Fruit fly (Drosophila melanogaster) whole organism, prepupa: ENCODE data around the gene Cp16.

ENCODE experiments used
- Blimp-1 ChIP-seq: fragments of 200-800 bp; sonication (Bioruptor generic); optimal IDR thresholded peaks from 3 replicates; lab custom pipeline; 2017; ENCODE audit warnings: missing biosample characterization, missing genetic modification characterization, mild to moderate bottlenecking, moderate library complexity, missing genetic modification reagents
- CG10631 ChIP-seq: fragments of 200-800 bp; sonication (Bioruptor generic); optimal IDR thresholded peaks from 2 replicates; lab custom pipeline; 2016; ENCODE audit warnings: missing biosample characterization, missing genetic modification characterization
- CG11294 ChIP-seq: fragments of 200-800 bp; sonication (Bioruptor generic); IDR thresholded peaks from 2 replicates; pipeline ENCODE4 v1.3.6; 2022; ENCODE audit warnings: missing biosample characterization, missing genetic modification characterization
- CG11762 ChIP-seq: fragments of 200-800 bp; sonication (Bioruptor generic); optimal IDR thresholded peaks from 3 replicates; lab custom pipeline; 2016; ENCODE audit warnings: missing biosample characterization, missing genetic modification characterization; ENCODE audit not compliant: insufficient read depth
- CG16779 ChIP-seq: fragments of 200-800 bp; sonication (Bioruptor generic); optimal IDR thresholded peaks from 3 replicates; lab custom pipeline; 2017; ENCODE audit warnings: missing biosample characterization, mild to moderate bottlenecking, missing genetic modification characterization
- CG3032 ChIP-seq: fragments of 200-800 bp; optimal IDR thresholded peaks from 2 replicates; lab custom pipeline; 2019; ENCODE audit warnings: missing biosample characterization, mild to moderate bottlenecking, missing genetic modification characterization, moderate library complexity
- CG31627 ChIP-seq: fragments of 200-800 bp; sonication (Bioruptor generic); optimal IDR thresholded peaks from 3 replicates; lab custom pipeline; 2016; ENCODE audit warnings: missing biosample characterization, missing genetic modification characterization
- CG32006 ChIP-seq: fragments of 200-800 bp; sonication (Bioruptor generic); optimal IDR thresholded peaks from 3 replicates; lab custom pipeline; 2017; ENCODE audit warnings: missing biosample characterization, mild to moderate bottlenecking, missing genetic modification characterization
- CG34406 ChIP-seq: fragments of 200-800 bp; sonication (Bioruptor generic); optimal IDR thresholded peaks from 3 replicates; lab custom pipeline; 2016; ENCODE audit warnings: missing biosample characterization, missing genetic modification characterization
- CG3919 ChIP-seq: fragments of 200-800 bp; sonication (Bioruptor generic); optimal IDR thresholded peaks from 3 replicates; lab custom pipeline; 2016; ENCODE audit warnings: missing biosample characterization, missing genetic modification characterization
- CG4318 ChIP-seq: fragments of 200-800 bp; sonication (Bioruptor generic); optimal IDR thresholded peaks from 3 replicates; lab custom pipeline; 2017; ENCODE audit warnings: missing biosample characterization, mild to moderate bottlenecking, missing genetic modification characterization
- CG6163 ChIP-seq: fragments of 200-800 bp; sonication (Bioruptor generic); IDR thresholded peaks from 3 replicates; pipeline ENCODE4 v1.3.6; 2022; ENCODE audit warnings: missing biosample characterization, missing genetic modification characterization
- CG6276 ChIP-seq: fragments of 200-800 bp; sonication (Bioruptor generic); optimal IDR thresholded peaks from 2 replicates; lab custom pipeline; 2017; ENCODE audit warnings: missing biosample characterization, mild to moderate bottlenecking, missing genetic modification characterization
- CG6792 ChIP-seq: fragments of 200-800 bp; sonication (Bioruptor generic); optimal IDR thresholded peaks from 3 replicates; lab custom pipeline; 2016; ENCODE audit warnings: missing biosample characterization, missing genetic modification characterization
- CG6854 ChIP-seq: fragments of 200-800 bp; sonication (Bioruptor generic); optimal IDR thresholded peaks from 2 replicates; lab custom pipeline; 2017; ENCODE audit warnings: missing biosample characterization, mild to moderate bottlenecking, missing genetic modification characterization
- CG8119 ChIP-seq: fragments of 200-800 bp; sonication (Bioruptor generic); IDR thresholded peaks from 3 replicates; pipeline ENCODE4 v1.3.6; 2022; ENCODE audit warnings: missing biosample characterization, missing genetic modification characterization
- CG8632 ChIP-seq: fragments of 200-800 bp; sonication (Bioruptor generic); optimal IDR thresholded peaks from 3 replicates; lab custom pipeline; 2016; ENCODE audit warnings: missing biosample characterization, missing genetic modification characterization
- CG9139 ChIP-seq: fragments of 200-800 bp; sonication (Bioruptor generic); optimal IDR thresholded peaks from 3 replicates; lab custom pipeline; 2017; ENCODE audit warnings: missing biosample characterization, mild to moderate bottlenecking, missing genetic modification characterization
- Eip75B ChIP-seq: fragments of 200-800 bp; sonication (Bioruptor generic); optimal IDR thresholded peaks from 3 replicates; lab custom pipeline; 2016; ENCODE audit warnings: missing biosample characterization, missing genetic modification characterization
- Eip78C ChIP-seq: fragments of 200-800 bp; sonication (Bioruptor generic); peaks from one replicate; lab custom pipeline; 2016; ENCODE audit warnings: missing biosample characterization, missing genetic modification characterization
- Eip93F ChIP-seq: fragments of 200-800 bp; sonication (Bioruptor generic); optimal IDR thresholded peaks from 2 replicates; lab custom pipeline; 2016; ENCODE audit warnings: missing biosample characterization, mild to moderate bottlenecking, missing genetic modification characterization
- Ets21C ChIP-seq: fragments of 200-800 bp; sonication (Bioruptor generic); optimal IDR thresholded peaks from 3 replicates; lab custom pipeline; 2016; ENCODE audit warnings: missing biosample characterization, missing genetic modification characterization
- Ets96B ChIP-seq: fragments of 200-800 bp; optimal IDR thresholded peaks from 2 replicates; lab custom pipeline; 2019; ENCODE audit warnings: missing biosample characterization, mild to moderate bottlenecking, missing genetic modification characterization, moderate library complexity
- Hr39 ChIP-seq: fragments of 200-800 bp; sonication (Bioruptor generic); optimal IDR thresholded peaks from 2 replicates; lab custom pipeline; 2016; ENCODE audit warnings: missing biosample characterization, missing genetic modification characterization
- Hr4 ChIP-seq: fragments of 200-800 bp; sonication (Bioruptor generic); optimal IDR thresholded peaks from 3 replicates; lab custom pipeline; 2016; ENCODE audit warnings: missing biosample characterization, missing genetic modification characterization
- Met ChIP-seq: fragments of 200-800 bp; sonication (Bioruptor generic); optimal IDR thresholded peaks from 3 replicates; lab custom pipeline; 2016; ENCODE audit warnings: missing biosample characterization, missing genetic modification characterization
- OdsH ChIP-seq: fragments of 200-800 bp; sonication (Bioruptor generic); optimal IDR thresholded peaks from 3 replicates; lab custom pipeline; 2016; ENCODE audit warnings: missing biosample characterization, missing genetic modification characterization
- Smox ChIP-seq: fragments of 200-800 bp; sonication (Bioruptor generic); optimal IDR thresholded peaks from 3 replicates; lab custom pipeline; 2016; ENCODE audit warnings: missing biosample characterization, missing genetic modification characterization
- Sox14 ChIP-seq: fragments of 200-800 bp; sonication (Bioruptor generic); optimal IDR thresholded peaks from 3 replicates; lab custom pipeline; 2016; ENCODE audit warnings: missing biosample characterization, missing genetic modification characterization
- achi ChIP-seq: fragments of 200-800 bp; sonication (Bioruptor generic); optimal IDR thresholded peaks from 3 replicates; lab custom pipeline; 2016; ENCODE audit warnings: missing biosample characterization, missing genetic modification characterization
- acj6 ChIP-seq: fragments of 200-800 bp; sonication (Bioruptor generic); optimal IDR thresholded peaks from 3 replicates; lab custom pipeline; 2016; ENCODE audit warnings: missing biosample characterization, missing genetic modification characterization
- cyc ChIP-seq: fragments of 200-800 bp; sonication (Bioruptor generic); optimal IDR thresholded peaks from 3 replicates; lab custom pipeline; 2016; ENCODE audit warnings: missing biosample characterization, missing genetic modification characterization
- dac ChIP-seq: fragments of 200-800 bp; sonication (Bioruptor generic); optimal IDR thresholded peaks from 2 replicates; lab custom pipeline; 2017; ENCODE audit warnings: missing biosample characterization, mild to moderate bottlenecking, missing genetic modification characterization
- eg ChIP-seq: fragments of 200-800 bp; sonication (Bioruptor generic); IDR thresholded peaks from 3 replicates; pipeline ENCODE4 v1.3.6; 2022; ENCODE audit warnings: missing biosample characterization, missing genetic modification characterization
- esn ChIP-seq: fragments of 200-800 bp; sonication (Bioruptor generic); optimal IDR thresholded peaks from 2 replicates; lab custom pipeline; 2016; ENCODE audit warnings: missing biosample characterization, mild to moderate bottlenecking, missing genetic modification characterization, moderate library complexity
- fd85E ChIP-seq: fragments of 200-800 bp; sonication (Bioruptor generic); optimal IDR thresholded peaks from 3 replicates; lab custom pipeline; 2016; ENCODE audit warnings: missing biosample characterization, missing genetic modification characterization
- fkh ChIP-seq: fragments of 200-800 bp; sonication (Bioruptor generic); optimal IDR thresholded peaks from 3 replicates; lab custom pipeline; 2017; ENCODE audit warnings: missing biosample characterization, mild to moderate bottlenecking, missing genetic modification characterization, moderate library complexity
- lz ChIP-seq: fragments of 200-800 bp; sonication (Bioruptor generic); optimal IDR thresholded peaks from 3 replicates; lab custom pipeline; 2016; ENCODE audit warnings: missing biosample characterization, missing genetic modification characterization
- salr ChIP-seq, 2 experiments: fragments of 200-800 bp; sonication (Bioruptor generic); optimal IDR thresholded peaks; 3 replicates each; lab custom pipeline; 2016 to 2018; ENCODE audit warnings: missing biosample characterization in 2 of 2, missing genetic modification characterization in 2 of 2, mild to moderate bottlenecking in 1 of 2
- ss ChIP-seq, 2 experiments: fragments of 200-800 bp; sonication (Bioruptor generic); optimal IDR thresholded peaks; 2 replicates in 1 of 2; 3 replicates in 1 of 2; lab custom pipeline; 2017 to 2018; ENCODE audit warnings: mild to moderate bottlenecking in 2 of 2, missing biosample characterization in 2 of 2, missing genetic modification characterization in 2 of 2, moderate library complexity in 1 of 2
- svp ChIP-seq: fragments of 200-800 bp; sonication (Bioruptor generic); peaks from one replicate; lab custom pipeline; 2016; ENCODE audit warnings: missing biosample characterization, missing genetic modification characterization
- vri ChIP-seq: fragments of 200-800 bp; sonication (Bioruptor generic); optimal IDR thresholded peaks from 3 replicates; lab custom pipeline; 2016; ENCODE audit warnings: missing biosample characterization, mild to moderate bottlenecking, missing genetic modification characterization

The Cp16 gene

dm6 chr3L:8707075-8707474, 24.7 kb upstream of the Cp16 start:
- TF ChIP-seq fkh (GFP tag; lab: Kevin White, UChicago) = peak; percentile 0
- TF ChIP-seq salr (GFP tag; optimal IDR thresholded peaks at IDR 0.05; lab: Kevin White, UChicago) = no peak
- no peak for TF ChIP-seq CG8632 (GFP tag; lab: Kevin White, UChicago)

- no peak for TF ChIP-seq CG16779 (tag; lab: Kevin White, UChicago)
- peak; percentile 11 for TF ChIP-seq cyc (GFP tag; lab: Kevin White, UChicago)
- 0 out of 3 replicates have a peak, but pooled peaks have one; percentile 43 for TF ChIP-seq CG6163 (GFP tag; lab: Robert Waterston, UW)
- no peak for TF ChIP-seq Eip75B (GFP tag; lab: Kevin White, UChicago)
- TF ChIP-seq Hr4 (GFP tag; lab: Kevin White, UChicago) = no peak
- TF ChIP-seq CG6792 (GFP tag; lab: Kevin White, UChicago) = no peak
- TF ChIP-seq dac (GFP tag; lab: Kevin White, UChicago) = no peak
- TF ChIP-seq CG10631 (GFP tag; lab: Kevin White, UChicago) = peak; percentile 6
- TF ChIP-seq CG31627 = no peak
- peak; percentile 79 for TF ChIP-seq Eip78C
- peak; percentile 31 for TF ChIP-seq OdsH
- TF ChIP-seq CG3032 = peak; percentile 30
- TF ChIP-seq svp = peak; percentile 71
- TF ChIP-seq esn (GFP tag; lab: Kevin White, UChicago) = peak; percentile 37
- peak; percentile 13 for TF ChIP-seq acj6 (GFP tag; lab: Kevin White, UChicago)
- peak; percentile 28 for TF ChIP-seq CG34406 (GFP tag; lab: Kevin White, UChicago)
- no peak for TF ChIP-seq CG6854 (GFP tag; lab: Kevin White, UChicago)
- peak; percentile 10 for TF ChIP-seq achi
- TF ChIP-seq Met (GFP tag; lab: Kevin White, UChicago) = peak; percentile 3
- TF ChIP-seq fd85E = no peak
- TF ChIP-seq Smox (GFP tag; lab: Kevin White, UChicago) = peak; percentile 18
- peak; percentile 37 for TF ChIP-seq CG3919 (GFP tag; lab: Kevin White, UChicago)
- TF ChIP-seq Eip93F (GFP tag; lab: Kevin White, UChicago) = no peak
- TF ChIP-seq ss (GFP tag; optimal IDR thresholded peaks at IDR 0.05; lab: Kevin White, UChicago) = peak in 1 of 2 experiments; percentile 22
- TF ChIP-seq Sox14 = no peak
- TF ChIP-seq CG8632 (GFP tag; lab: Kevin White, UChicago) = peak; percentile 22
- 0 out of 3 replicates have a peak, but pooled peaks have one; percentile 15 for TF ChIP-seq eg (GFP tag; lab: Robert Waterston, UW)
- peak; percentile 30 for TF ChIP-seq CG11762 (GFP tag; lab: Kevin White, UChicago)
- TF ChIP-seq CG32006 (GFP tag; lab: Kevin White, UChicago) = peak; percentile 50
- TF ChIP-seq CG8119 = no peak
- no peak for TF ChIP-seq CG9139 (GFP tag; lab: Kevin White, UChicago)
- TF ChIP-seq, all 60 proteins: peak for 19
Measured at dm6 chr3L:8707821-8708220, 23.9 kb upstream of the Cp16 start.

- TF ChIP-seq Hr39 (GFP tag; lab: Kevin White, UChicago) = no peak
- TF ChIP-seq vri (GFP tag; lab: Kevin White, UChicago) = peak; percentile 19
- no peak for TF ChIP-seq CG4318 (GFP tag; lab: Kevin White, UChicago)
Measured at dm6 chr3L:8708856-8709255, 22.9 kb upstream of the Cp16 start.

- TF ChIP-seq Ets21C (GFP tag; lab: Kevin White, UChicago) (no peak), Met (GFP tag; lab: Kevin White, UChicago) (no peak), salr (GFP tag; optimal IDR thresholded peaks at IDR 0.05; lab: Kevin White, UChicago) (no peak), CG32006 (GFP tag; lab: Kevin White, UChicago) (peak; percentile 33), CG3032 (peak; percentile 26), CG34406 (GFP tag; lab: Kevin White, UChicago) (peak; percentile 35), CG11762 (GFP tag; lab: Kevin White, UChicago) (no peak), ss (GFP tag; optimal IDR thresholded peaks at IDR 0.05; lab: Kevin White, UChicago) (no peak), Blimp-1 (peak; percentile 30), achi (peak; percentile 13), CG6792 (GFP tag; lab: Kevin White, UChicago) (peak; percentile 9), lz (GFP tag; lab: Kevin White, UChicago) (no peak), CG8632 (GFP tag; lab: Kevin White, UChicago) (peak; percentile 10), Eip78C (peak; percentile 43), CG11294 (no peak), CG8119 (0 out of 3 replicates have a peak, but pooled peaks have one; percentile 31), esn (GFP tag; lab: Kevin White, UChicago) (peak; percentile 18), Ets96B (tag; lab: Kevin White, UChicago) (peak; percentile 6), CG4318 (GFP tag; lab: Kevin White, UChicago) (no peak), CG6276 (GFP tag; lab: Kevin White, UChicago) (no peak), CG6163 (GFP tag; lab: Robert Waterston, UW) (0 out of 3 replicates have a peak, but pooled peaks have one; percentile 19)
Measured at dm6 chr3L:8712913-8713312, 18.8 kb upstream of the Cp16 start.
